Fruit fly (Drosophila melanogaster) whole organism, prepupa: ENCODE data around the gene Pldn.

Experiments
- Blimp-1 ChIP-seq: fragments of 200-800 bp; sonication (Bioruptor generic); optimal IDR thresholded peaks from 3 replicates; lab custom pipeline; 2017; ENCODE audit warnings: missing biosample characterization, missing genetic modification characterization, mild to moderate bottlenecking, moderate library complexity, missing genetic modification reagents
- CG10631 ChIP-seq: fragments of 200-800 bp; sonication (Bioruptor generic); optimal IDR thresholded peaks from 2 replicates; lab custom pipeline; 2016; ENCODE audit warnings: missing biosample characterization, missing genetic modification characterization
- CG10669 ChIP-seq: fragments of 200-800 bp; sonication (Bioruptor generic); optimal IDR thresholded peaks from 3 replicates; lab custom pipeline; 2018; ENCODE audit warnings: missing biosample characterization, mild to moderate bottlenecking, missing genetic modification characterization, moderate library complexity
- CG11762 ChIP-seq: fragments of 200-800 bp; sonication (Bioruptor generic); optimal IDR thresholded peaks from 3 replicates; lab custom pipeline; 2016; ENCODE audit warnings: missing biosample characterization, missing genetic modification characterization; ENCODE audit not compliant: insufficient read depth
- CG11902 ChIP-seq: fragments of 200-800 bp; sonication (Bioruptor generic); optimal IDR thresholded peaks from 3 replicates; lab custom pipeline; 2016; ENCODE audit warnings: missing biosample characterization, missing genetic modification characterization
- CG1621 ChIP-seq: fragments of 200-800 bp; sonication (Bioruptor generic); optimal IDR thresholded peaks from 3 replicates; lab custom pipeline; 2018; ENCODE audit warnings: missing biosample characterization, mild to moderate bottlenecking, missing genetic modification characterization
- CG16779 ChIP-seq: fragments of 200-800 bp; sonication (Bioruptor generic); optimal IDR thresholded peaks from 3 replicates; lab custom pipeline; 2017; ENCODE audit warnings: missing biosample characterization, mild to moderate bottlenecking, missing genetic modification characterization
- CG3032 ChIP-seq: fragments of 200-800 bp; optimal IDR thresholded peaks from 2 replicates; lab custom pipeline; 2019; ENCODE audit warnings: missing biosample characterization, mild to moderate bottlenecking, missing genetic modification characterization, moderate library complexity
- CG3919 ChIP-seq: fragments of 200-800 bp; sonication (Bioruptor generic); optimal IDR thresholded peaks from 3 replicates; lab custom pipeline; 2016; ENCODE audit warnings: missing biosample characterization, missing genetic modification characterization
- CG4318 ChIP-seq: fragments of 200-800 bp; sonication (Bioruptor generic); optimal IDR thresholded peaks from 3 replicates; lab custom pipeline; 2017; ENCODE audit warnings: missing biosample characterization, mild to moderate bottlenecking, missing genetic modification characterization
- CG6163 ChIP-seq: fragments of 200-800 bp; sonication (Bioruptor generic); IDR thresholded peaks from 3 replicates; pipeline ENCODE4 v1.3.6; 2022; ENCODE audit warnings: missing biosample characterization, missing genetic modification characterization
- CG6276 ChIP-seq: fragments of 200-800 bp; sonication (Bioruptor generic); optimal IDR thresholded peaks from 2 replicates; lab custom pipeline; 2017; ENCODE audit warnings: missing biosample characterization, mild to moderate bottlenecking, missing genetic modification characterization
- CG6792 ChIP-seq: fragments of 200-800 bp; sonication (Bioruptor generic); optimal IDR thresholded peaks from 3 replicates; lab custom pipeline; 2016; ENCODE audit warnings: missing biosample characterization, missing genetic modification characterization
- CG6808 ChIP-seq: fragments of 200-800 bp; sonication (Bioruptor generic); optimal IDR thresholded peaks from 3 replicates; lab custom pipeline; 2017; ENCODE audit warnings: missing biosample characterization, missing genetic modification characterization, mild to moderate bottlenecking, moderate library complexity, missing genetic modification reagents
- CG6854 ChIP-seq: fragments of 200-800 bp; sonication (Bioruptor generic); optimal IDR thresholded peaks from 2 replicates; lab custom pipeline; 2017; ENCODE audit warnings: missing biosample characterization, mild to moderate bottlenecking, missing genetic modification characterization
- CG8119 ChIP-seq: fragments of 200-800 bp; sonication (Bioruptor generic); IDR thresholded peaks from 3 replicates; pipeline ENCODE4 v1.3.6; 2022; ENCODE audit warnings: missing biosample characterization, missing genetic modification characterization
- Eip75B ChIP-seq: fragments of 200-800 bp; sonication (Bioruptor generic); optimal IDR thresholded peaks from 3 replicates; lab custom pipeline; 2016; ENCODE audit warnings: missing biosample characterization, missing genetic modification characterization
- Eip78C ChIP-seq: fragments of 200-800 bp; sonication (Bioruptor generic); peaks from one replicate; lab custom pipeline; 2016; ENCODE audit warnings: missing biosample characterization, missing genetic modification characterization
- Eip93F ChIP-seq: fragments of 200-800 bp; sonication (Bioruptor generic); optimal IDR thresholded peaks from 2 replicates; lab custom pipeline; 2016; ENCODE audit warnings: missing biosample characterization, mild to moderate bottlenecking, missing genetic modification characterization
- Hr38 ChIP-seq: sonication (Bioruptor generic); optimal IDR thresholded peaks from 2 replicates; lab custom pipeline; 2016; ENCODE audit warnings: missing biosample characterization, missing genetic modification characterization
- Hr39 ChIP-seq: fragments of 200-800 bp; sonication (Bioruptor generic); optimal IDR thresholded peaks from 2 replicates; lab custom pipeline; 2016; ENCODE audit warnings: missing biosample characterization, missing genetic modification characterization
- Lpt ChIP-seq: fragments of 200-800 bp; sonication (Bioruptor generic); optimal IDR thresholded peaks from 3 replicates; lab custom pipeline; 2016; ENCODE audit warnings: missing biosample characterization, missing genetic modification characterization
- Met ChIP-seq: fragments of 200-800 bp; sonication (Bioruptor generic); optimal IDR thresholded peaks from 3 replicates; lab custom pipeline; 2016; ENCODE audit warnings: missing biosample characterization, missing genetic modification characterization
- Smox ChIP-seq: fragments of 200-800 bp; sonication (Bioruptor generic); optimal IDR thresholded peaks from 3 replicates; lab custom pipeline; 2016; ENCODE audit warnings: missing biosample characterization, missing genetic modification characterization
- Sox102F ChIP-seq: fragments of 200-800 bp; sonication (Bioruptor generic); optimal IDR thresholded peaks from 2 replicates; lab custom pipeline; 2016; ENCODE audit warnings: missing biosample characterization, mild to moderate bottlenecking, missing genetic modification characterization
- Sox14 ChIP-seq: fragments of 200-800 bp; sonication (Bioruptor generic); optimal IDR thresholded peaks from 3 replicates; lab custom pipeline; 2016; ENCODE audit warnings: missing biosample characterization, missing genetic modification characterization
- Sox15 ChIP-seq: fragments of 200-800 bp; sonication (Bioruptor generic); optimal IDR thresholded peaks from 3 replicates; lab custom pipeline; 2016; ENCODE audit warnings: missing biosample characterization, missing genetic modification characterization
- achi ChIP-seq: fragments of 200-800 bp; sonication (Bioruptor generic); optimal IDR thresholded peaks from 3 replicates; lab custom pipeline; 2016; ENCODE audit warnings: missing biosample characterization, missing genetic modification characterization
- acj6 ChIP-seq: fragments of 200-800 bp; sonication (Bioruptor generic); optimal IDR thresholded peaks from 3 replicates; lab custom pipeline; 2016; ENCODE audit warnings: missing biosample characterization, missing genetic modification characterization
- cyc ChIP-seq: fragments of 200-800 bp; sonication (Bioruptor generic); optimal IDR thresholded peaks from 3 replicates; lab custom pipeline; 2016; ENCODE audit warnings: missing biosample characterization, missing genetic modification characterization
- dsx ChIP-seq: fragments of 200-800 bp; optimal IDR thresholded peaks from 3 replicates; lab custom pipeline; 2019; ENCODE audit warnings: missing biosample characterization, mild to moderate bottlenecking, missing genetic modification characterization, moderate library complexity; ENCODE audit not compliant: poor library complexity, severe bottlenecking
- esn ChIP-seq: fragments of 200-800 bp; sonication (Bioruptor generic); optimal IDR thresholded peaks from 2 replicates; lab custom pipeline; 2016; ENCODE audit warnings: missing biosample characterization, mild to moderate bottlenecking, missing genetic modification characterization, moderate library complexity
- fd59A ChIP-seq: fragments of 200-800 bp; sonication (Bioruptor generic); optimal IDR thresholded peaks from 2 replicates; lab custom pipeline; 2017; ENCODE audit warnings: missing biosample characterization, mild to moderate bottlenecking, missing genetic modification characterization, missing genetic modification reagents
- fkh ChIP-seq: fragments of 200-800 bp; sonication (Bioruptor generic); optimal IDR thresholded peaks from 3 replicates; lab custom pipeline; 2017; ENCODE audit warnings: missing biosample characterization, mild to moderate bottlenecking, missing genetic modification characterization, moderate library complexity
- lz ChIP-seq: fragments of 200-800 bp; sonication (Bioruptor generic); optimal IDR thresholded peaks from 3 replicates; lab custom pipeline; 2016; ENCODE audit warnings: missing biosample characterization, missing genetic modification characterization
- net ChIP-seq: fragments of 200-800 bp; sonication (Bioruptor generic); optimal IDR thresholded peaks from 3 replicates; lab custom pipeline; 2016; ENCODE audit warnings: missing biosample characterization, missing genetic modification characterization
- salr ChIP-seq, 2 experiments: fragments of 200-800 bp; sonication (Bioruptor generic); optimal IDR thresholded peaks; 3 replicates each; lab custom pipeline; 2016 to 2018; ENCODE audit warnings: missing biosample characterization in 2 of 2, missing genetic modification characterization in 2 of 2, mild to moderate bottlenecking in 1 of 2
- spab ChIP-seq: fragments of 200-800 bp; sonication (Bioruptor generic); optimal IDR thresholded peaks from 2 replicates; lab custom pipeline; 2017; ENCODE audit warnings: missing biosample characterization, mild to moderate bottlenecking, missing genetic modification characterization, missing genetic modification reagents
- svp ChIP-seq: fragments of 200-800 bp; sonication (Bioruptor generic); peaks from one replicate; lab custom pipeline; 2016; ENCODE audit warnings: missing biosample characterization, missing genetic modification characterization
- topi ChIP-seq: fragments of 200-800 bp; sonication (Bioruptor generic); optimal IDR thresholded peaks from 3 replicates; lab custom pipeline; 2016; ENCODE audit warnings: missing biosample characterization, missing genetic modification characterization

Pldn gene

DNA sequence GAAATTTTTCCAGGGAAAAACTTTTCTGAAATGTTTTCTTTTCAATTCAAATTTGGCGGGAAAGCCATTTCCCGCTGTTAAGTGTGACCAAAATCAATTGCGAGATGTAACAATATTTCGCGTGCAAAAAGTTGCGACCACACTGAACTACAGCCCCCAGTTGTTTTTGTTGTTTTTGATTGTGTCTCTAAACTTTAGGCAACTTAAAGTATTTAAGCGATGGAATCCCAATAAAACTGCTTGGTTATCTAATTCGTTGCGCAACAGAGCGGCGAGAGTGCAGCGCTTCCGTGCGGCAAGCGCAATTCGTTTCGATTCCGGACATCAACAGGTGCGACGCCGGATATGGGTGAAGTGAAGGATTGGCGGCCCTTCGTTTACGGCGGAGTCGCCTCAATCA, 29.6 kb upstream of the Pldn start, which contains the start of gene Bmcp:
Bmcp (plus strand) TSS at position 155 of the 400 bp plus-strand sequence.
- TF ChIP-seq svp (GFP tag; lab: Kevin White, UChicago) (no peak), salr (GFP tag; optimal IDR thresholded peaks at IDR 0.05; lab: Kevin White, UChicago) (no peak), Sox15 (no peak), CG6792 (GFP tag; lab: Kevin White, UChicago) (no peak), Lpt (GFP tag; lab: Kevin White, UChicago) (no peak), CG10669 (GFP tag; lab: Kevin White, UChicago) (no peak), CG3919 (GFP tag; lab: Kevin White, UChicago) (no peak), esn (GFP tag; lab: Kevin White, UChicago) (peak; percentile 35), lz (GFP tag; lab: Kevin White, UChicago) (no peak), fd59A (no peak), CG11902 (no peak), CG8119 (no peak), Hr38 (GFP tag; lab: Kevin White, UChicago) (no peak), CG1621 (tag; lab: Kevin White, UChicago) (peak; percentile 73), Eip93F (GFP tag; lab: Kevin White, UChicago) (no peak), spab (GFP tag; lab: Kevin White, UChicago) (no peak), CG3032 (tag; lab: Kevin White, UChicago) (peak; percentile 4), fkh (GFP tag; lab: Kevin White, UChicago) (no peak), acj6 (no peak), Sox14 (GFP tag; lab: Kevin White, UChicago) (peak; percentile 40), net (GFP tag; lab: Kevin White, UChicago) (no peak), CG6854 (GFP tag; lab: Kevin White, UChicago) (peak; percentile 6), topi (GFP tag; lab: Kevin White, UChicago) (no peak), CG16779 (tag; lab: Kevin White, UChicago) (no peak), CG10631 (GFP tag; lab: Kevin White, UChicago) (no peak), Eip75B (no peak), achi (GFP tag; lab: Kevin White, UChicago) (no peak), CG6163 (no peak), Eip78C (GFP tag; lab: Kevin White, UChicago) (peak; percentile 69), CG6276 (GFP tag; lab: Kevin White, UChicago) (no peak), CG6808 (GFP tag; lab: Kevin White, UChicago) (no peak), Sox102F (GFP tag; lab: Kevin White, UChicago) (no peak), Met (GFP tag; lab: Kevin White, UChicago) (no peak), CG4318 (GFP tag; lab: Kevin White, UChicago) (no peak), CG11762 (GFP tag; lab: Kevin White, UChicago) (no peak), Blimp-1 (GFP tag; lab: Kevin White, UChicago) (no peak), dsx (GFP tag; lab: Kevin White, UChicago) (no peak), cyc (GFP tag; lab: Kevin White, UChicago) (no peak)
- TF ChIP-seq, all 60 proteins: peak for 6

- TF ChIP-seq Smox (GFP tag; lab: Kevin White, UChicago) (no peak), CG11762 (GFP tag; lab: Kevin White, UChicago) (no peak), Hr39 (no peak), salr (GFP tag; optimal IDR thresholded peaks at IDR 0.05; lab: Kevin White, UChicago) (no peak), CG6163 (no peak)
Observed at dm6 chr3L:11717993-11718392, 26.8 kb upstream of the Pldn start.
